Fruit fly (Drosophila melanogaster) whole organism, embryonic: Measurements from ENCODE around the gene Moca-cyp.

Experiments
- ATbp ChIP-seq: fragments of 200-800 bp; sonication (Bioruptor generic); optimal IDR thresholded peaks from 2 replicates; lab custom pipeline; 2017; ENCODE audit warnings: missing biosample characterization, mild to moderate bottlenecking, missing genetic modification characterization, missing genetic modification reagents
- Atf6 ChIP-seq: fragments of 200-800 bp; sonication (Bioruptor generic); IDR thresholded peaks from 2 replicates; pipeline ENCODE4 v1.3.6; 2022; ENCODE audit warnings: missing biosample characterization, missing genetic modification characterization
- CG10147 ChIP-seq: fragments of 200-800 bp; sonication (Bioruptor generic); optimal IDR thresholded peaks from 2 replicates; lab custom pipeline; 2019; ENCODE audit warnings: missing biosample characterization, mild to moderate bottlenecking, missing genetic modification characterization, moderate library complexity
- CG1024 ChIP-seq: fragments of 200-800 bp; sonication (Bioruptor generic); IDR thresholded peaks from 2 replicates; pipeline ENCODE4 v1.3.6; 2022; ENCODE audit warnings: missing biosample characterization, missing genetic modification characterization
- CG10274 ChIP-seq: fragments of 200-800 bp; sonication (Bioruptor generic); optimal IDR thresholded peaks from 3 replicates; lab custom pipeline; 2017; ENCODE audit warnings: missing biosample characterization, mild to moderate bottlenecking, missing genetic modification characterization
- CG10543 ChIP-seq: fragments of 200-800 bp; sonication (Bioruptor generic); optimal IDR thresholded peaks from 3 replicates; lab custom pipeline; 2017; ENCODE audit warnings: missing biosample characterization, mild to moderate bottlenecking, missing genetic modification characterization, moderate library complexity
- CG12071 ChIP-seq: fragments of 200-800 bp; sonication (Bioruptor generic); optimal IDR thresholded peaks from 3 replicates; lab custom pipeline; 2018; ENCODE audit warnings: missing biosample characterization, mild to moderate bottlenecking, missing genetic modification characterization
- CG14965 ChIP-seq: fragments of 200-800 bp; sonication (Bioruptor generic); optimal IDR thresholded peaks from 2 replicates; lab custom pipeline; 2016; ENCODE audit warnings: missing biosample characterization, missing genetic modification characterization, borderline replicate concordance
- CG15514 ChIP-seq: fragments of 200-800 bp; sonication (Bioruptor generic); optimal IDR thresholded peaks from 3 replicates; lab custom pipeline; 2017; ENCODE audit warnings: missing biosample characterization, missing genetic modification characterization, mild to moderate bottlenecking, moderate library complexity, missing genetic modification reagents
- CG17568 ChIP-seq: fragments of 200-800 bp; sonication (Bioruptor generic); optimal IDR thresholded peaks from 2 replicates; lab custom pipeline; 2018; ENCODE audit warnings: missing biosample characterization, mild to moderate bottlenecking, missing genetic modification characterization, moderate library complexity
- CG17912 ChIP-seq: fragments of 200-800 bp; sonication (Bioruptor generic); optimal IDR thresholded peaks from 2 replicates; lab custom pipeline; 2018; ENCODE audit warnings: missing biosample characterization, mild to moderate bottlenecking, missing genetic modification characterization
- CG1832 ChIP-seq: fragments of 200-800 bp; sonication (Bioruptor generic); optimal IDR thresholded peaks from 2 replicates; lab custom pipeline; 2017; ENCODE audit warnings: missing biosample characterization, mild to moderate bottlenecking, missing genetic modification characterization, inconsistent platforms
- CG30020 ChIP-seq: fragments of 200-800 bp; optimal IDR thresholded peaks from 2 replicates; lab custom pipeline; 2019; ENCODE audit warnings: missing biosample characterization, mild to moderate bottlenecking, missing genetic modification characterization, moderate library complexity
- CG30403 ChIP-seq: fragments of 200-800 bp; sonication (Bioruptor generic); optimal IDR thresholded peaks from 3 replicates; lab custom pipeline; 2016; ENCODE audit warnings: missing biosample characterization, missing genetic modification characterization
- CG5245 ChIP-seq: fragments of 200-800 bp; sonication (Bioruptor generic); optimal IDR thresholded peaks from 3 replicates; lab custom pipeline; 2016; ENCODE audit warnings: missing biosample characterization, missing genetic modification characterization
- CG6272 ChIP-seq: fragments of 200-800 bp; sonication (Bioruptor generic); IDR thresholded peaks from 2 replicates; pipeline ENCODE4 v1.3.6; 2022; ENCODE audit warnings: missing biosample characterization, missing genetic modification characterization
- CG7372 ChIP-seq: fragments of 200-800 bp; sonication (Bioruptor generic); IDR thresholded peaks from 2 replicates; pipeline ENCODE4 v1.3.6; 2022; ENCODE audit warnings: missing biosample characterization, missing genetic modification characterization
- CG8944 ChIP-seq: fragments of 200-800 bp; sonication (Bioruptor generic); optimal IDR thresholded peaks from 3 replicates; lab custom pipeline; 2016; ENCODE audit warnings: missing biosample characterization, missing genetic modification characterization
- CG9817 ChIP-seq: fragments of 200-800 bp; sonication (Bioruptor generic); optimal IDR thresholded peaks from 2 replicates; lab custom pipeline; 2018; ENCODE audit warnings: missing biosample characterization, mild to moderate bottlenecking, missing genetic modification characterization, moderate library complexity
- CTCF ChIP-seq: fragments of 200-800 bp; sonication (Bioruptor generic); optimal IDR thresholded peaks from 2 replicates; lab custom pipeline; 2017; ENCODE audit warnings: missing biosample characterization, mild to moderate bottlenecking, missing genetic modification characterization, moderate library complexity
- D ChIP-seq, 2 experiments: fragments of 200-800 bp in 1 of 2; fragments of >200 bp in 1 of 2; sonication (Bioruptor generic) in 1 of 2; optimal IDR thresholded peaks; 2 replicates in 1 of 2; 3 replicates in 1 of 2; lab custom pipeline; 2017; ENCODE audit warnings: mild to moderate bottlenecking in 1 of 2, missing biosample characterization in 1 of 2, missing genetic modification characterization in 1 of 2, missing genetic modification reagents in 1 of 2
- Dll ChIP-seq: fragments of 200-800 bp; sonication (Bioruptor generic); IDR thresholded peaks from 4 replicates; pipeline ENCODE4 v1.3.6; 2022; ENCODE audit warnings: missing biosample characterization, missing genetic modification characterization; ENCODE audit not compliant: partially characterized antibody
- Dp ChIP-seq: fragments of 200-800 bp; sonication (Bioruptor generic); optimal IDR thresholded peaks from 2 replicates; lab custom pipeline; 2018; ENCODE audit warnings: missing biosample characterization, mild to moderate bottlenecking, missing genetic modification characterization, moderate library complexity
- Dref ChIP-seq: fragments of 200-800 bp; sonication (Bioruptor generic); IDR thresholded peaks from 2 replicates; pipeline ENCODE4 v1.3.6; 2022; ENCODE audit warnings: missing biosample characterization, missing genetic modification characterization
- ERR ChIP-seq: fragments of 200-800 bp; sonication (Bioruptor generic); optimal IDR thresholded peaks from 2 replicates; lab custom pipeline; 2016; ENCODE audit warnings: missing biosample characterization, missing genetic modification characterization
- H2.0 ChIP-seq: fragments of 200-800 bp; sonication (Bioruptor generic); IDR thresholded peaks from 2 replicates; pipeline ENCODE4 v1.3.6; 2022; ENCODE audit warnings: missing biosample characterization, missing genetic modification characterization
- HLH54F ChIP-seq: fragments of 200-800 bp; sonication (Bioruptor generic); optimal IDR thresholded peaks from 3 replicates; lab custom pipeline; 2016; ENCODE audit warnings: missing biosample characterization, missing genetic modification characterization
- Hey ChIP-seq: fragments of 200-800 bp; sonication (Bioruptor generic); optimal IDR thresholded peaks from 3 replicates; lab custom pipeline; 2018; ENCODE audit warnings: missing biosample characterization, mild to moderate bottlenecking, missing genetic modification characterization
- Six4 ChIP-seq: fragments of 200-800 bp; sonication (Bioruptor generic); optimal IDR thresholded peaks from 2 replicates; lab custom pipeline; 2016; ENCODE audit warnings: missing biosample characterization, missing genetic modification characterization
- Spps ChIP-seq: fragments of 200-800 bp; sonication (Bioruptor generic); optimal IDR thresholded peaks from 2 replicates; lab custom pipeline; 2018; ENCODE audit warnings: missing biosample characterization, mild to moderate bottlenecking, missing genetic modification characterization
- Sry-β ChIP-seq: fragments of 200-800 bp; sonication (Bioruptor generic); optimal IDR thresholded peaks from 2 replicates; lab custom pipeline; 2018; ENCODE audit warnings: missing biosample characterization, mild to moderate bottlenecking, missing genetic modification characterization, moderate library complexity
- Xrp1 ChIP-seq: fragments of 200-800 bp; sonication (Bioruptor generic); IDR thresholded peaks from 2 replicates; pipeline ENCODE4 v1.3.6; 2022; ENCODE audit warnings: missing biosample characterization, missing genetic modification characterization
- YL-1 ChIP-seq: fragments of 200-800 bp; sonication (Bioruptor generic); optimal IDR thresholded peaks from 3 replicates; lab custom pipeline; 2017; ENCODE audit warnings: missing biosample characterization, mild to moderate bottlenecking, missing genetic modification characterization
- ac ChIP-seq: fragments of 200-800 bp; sonication (Bioruptor generic); optimal IDR thresholded peaks from 3 replicates; lab custom pipeline; 2017; ENCODE audit warnings: missing biosample characterization, mild to moderate bottlenecking, missing genetic modification characterization
- aop ChIP-seq: fragments of 200-800 bp; sonication (Bioruptor generic); IDR thresholded peaks from 2 replicates; pipeline ENCODE4 v1.3.6; 2022; ENCODE audit warnings: missing biosample characterization, missing genetic modification characterization
- bowl ChIP-seq: fragments of 200-800 bp; sonication (Bioruptor generic); IDR thresholded peaks from 2 replicates; pipeline ENCODE4 v1.3.6; 2022; ENCODE audit warnings: missing biosample characterization, missing genetic modification characterization
- corto ChIP-seq: fragments of 200-800 bp; sonication (Bioruptor generic); optimal IDR thresholded peaks from 2 replicates; lab custom pipeline; 2016; ENCODE audit warnings: missing biosample characterization, mild to moderate bottlenecking, missing genetic modification characterization, moderate library complexity
- gce ChIP-seq: fragments of 200-800 bp; sonication (Bioruptor generic); IDR thresholded peaks from 3 replicates; pipeline ENCODE4 v1.3.6; 2022; ENCODE audit warnings: missing biosample characterization, missing genetic modification characterization
- p53 ChIP-seq: fragments of 200-800 bp; sonication (Bioruptor generic); optimal IDR thresholded peaks from 2 replicates; lab custom pipeline; 2016; ENCODE audit warnings: missing biosample characterization, missing genetic modification characterization
- pb ChIP-seq: fragments of 200-800 bp; sonication (Bioruptor generic); optimal IDR thresholded peaks from 3 replicates; lab custom pipeline; 2016; ENCODE audit warnings: missing biosample characterization, missing genetic modification characterization
- peb ChIP-seq: fragments of 200-800 bp; sonication (Bioruptor generic); IDR thresholded peaks from 2 replicates; pipeline ENCODE4 v1.3.6; 2022; ENCODE audit warnings: missing biosample characterization, missing genetic modification characterization
- salm ChIP-seq: fragments of 200-800 bp; sonication (Bioruptor generic); optimal IDR thresholded peaks from 2 replicates; lab custom pipeline; 2018; ENCODE audit warnings: missing biosample characterization, mild to moderate bottlenecking, missing genetic modification characterization
- slbo ChIP-seq: fragments of 200-800 bp; sonication (Bioruptor generic); IDR thresholded peaks from 2 replicates; pipeline ENCODE4 v1.3.6; 2022; ENCODE audit warnings: missing biosample characterization, missing genetic modification characterization
- sr ChIP-seq: fragments of 200-800 bp; sonication (Bioruptor generic); IDR thresholded peaks from 3 replicates; pipeline ENCODE4 v1.3.6; 2022; ENCODE audit warnings: missing biosample characterization, missing genetic modification characterization
- stwl ChIP-seq: fragments of 200-800 bp; sonication (Bioruptor generic); optimal IDR thresholded peaks from 3 replicates; lab custom pipeline; 2018; ENCODE audit warnings: missing biosample characterization, mild to moderate bottlenecking, missing genetic modification characterization, moderate library complexity
- tx ChIP-seq: fragments of 200-800 bp; sonication (Bioruptor generic); optimal IDR thresholded peaks from 2 replicates; lab custom pipeline; 2016; ENCODE audit warnings: missing biosample characterization, missing genetic modification characterization
- wor ChIP-seq: fragments of 200-800 bp; sonication (Bioruptor generic); IDR thresholded peaks from 2 replicates; pipeline ENCODE4 v1.3.6; 2022; ENCODE audit warnings: missing biosample characterization, missing genetic modification characterization

The Moca-cyp gene

dm6 chr3R:28330266-28331125 lies 9.6 kb upstream of the Moca-cyp start (continued):
- TF ChIP-seq CG30403: no peak
- peak; percentile 25 for TF ChIP-seq stwl (tag; lab: Kevin White, UChicago)
- TF ChIP-seq peb (GFP tag; lab: Robert Waterston, UW): no peak
- TF ChIP-seq CG17568 (GFP tag; lab: Kevin White, UChicago): no peak
- no peak for TF ChIP-seq corto (GFP tag; lab: Kevin White, UChicago)
- no peak for TF ChIP-seq Hey
- no peak for TF ChIP-seq salm (tag; lab: Kevin White, UChicago)
- TF ChIP-seq ERR (GFP tag; lab: Kevin White, UChicago): no peak
- no peak for TF ChIP-seq CG14965 (GFP tag; lab: Kevin White, UChicago)
- TF ChIP-seq CTCF (GFP tag; lab: Kevin White, UChicago): no peak
- TF ChIP-seq pb (GFP tag; lab: Kevin White, UChicago): no peak
- no peak for TF ChIP-seq ac (GFP tag; lab: Kevin White, UChicago)
- no peak for TF ChIP-seq slbo (GFP tag; lab: Robert Waterston, UW)
- no peak for TF ChIP-seq CG1024 (GFP tag; lab: Robert Waterston, UW)
- TF ChIP-seq Sry-β (GFP tag; lab: Kevin White, UChicago): no peak
- TF ChIP-seq YL-1: peak; percentile 18
- peak; percentile 75 for TF ChIP-seq CG10543 (GFP tag; lab: Kevin White, UChicago)
- no peak for TF ChIP-seq CG30020 (tag; lab: Kevin White, UChicago)
- TF ChIP-seq Xrp1 (GFP tag; lab: Robert Waterston, UW): no peak
- TF ChIP-seq Six4 (GFP tag; lab: Kevin White, UChicago): no peak
- no peak for TF ChIP-seq CG17912 (GFP tag; lab: Kevin White, UChicago)
- TF ChIP-seq CG7372 (GFP tag; lab: Robert Waterston, UW): no peak
- TF ChIP-seq D (optimal IDR thresholded peaks at IDR 0.05; lab: Kevin White, UChicago): no peak
- TF ChIP-seq D (GFP tag; optimal IDR thresholded peaks at IDR 0.05; lab: Kevin White, UChicago): no peak
- no peak for TF ChIP-seq ATbp (GFP tag; lab: Kevin White, UChicago)
- TF ChIP-seq gce (GFP tag; lab: Robert Waterston, UW): no peak
- TF ChIP-seq HLH54F: no peak
- no peak for TF ChIP-seq bowl (GFP tag; lab: Robert Waterston, UW)
- TF ChIP-seq CG6272 (GFP tag; lab: Robert Waterston, UW): no peak
- TF ChIP-seq Dll: peak; percentile 52; the same call in 1 of the 4 replicates
- TF ChIP-seq aop: no peak
- TF ChIP-seq wor (GFP tag; lab: Robert Waterston, UW): no peak
- TF ChIP-seq CG9817 (tag; lab: Kevin White, UChicago): no peak
- TF ChIP-seq Atf6 (GFP tag; lab: Robert Waterston, UW): peak; percentile 25; the same call in 1 of the 2 replicates
- no peak for TF ChIP-seq CG10147 (GFP tag; lab: Kevin White, UChicago)
- peak; percentile 33 for TF ChIP-seq Dp (GFP tag; lab: Kevin White, UChicago)
- no peak for TF ChIP-seq Spps
- TF ChIP-seq sr (GFP tag; lab: Robert Waterston, UW): no peak
- no peak for TF ChIP-seq CG10274 (GFP tag; lab: Kevin White, UChicago)
- TF ChIP-seq tx (GFP tag; lab: Kevin White, UChicago): no peak
- peak; percentile 62 for TF ChIP-seq CG1832 (GFP tag; lab: Kevin White, UChicago)
- peak; percentile 12 for TF ChIP-seq CG15514 (GFP tag; lab: Kevin White, UChicago)
- TF ChIP-seq CG8944: no peak
- no peak for TF ChIP-seq H2.0 (GFP tag; lab: Robert Waterston, UW)
- no peak for TF ChIP-seq CG12071 (GFP tag; lab: Kevin White, UChicago)
- 0 out of 2 replicates have a peak, but pooled peaks have one; percentile 21 for TF ChIP-seq Dref (GFP tag; lab: Robert Waterston, UW)
- TF ChIP-seq CG5245: no peak
- TF ChIP-seq p53 (GFP tag; lab: Kevin White, UChicago): no peak
- TF ChIP-seq, all 482 proteins: peak for 79
